Fruit fly (Drosophila melanogaster): Measurements from ENCODE around the gene CG14397.

The CG14397 gene

dm6 chr2L:21090958-21091357, at the start of gene CG14397:
TSS of gene CG14397 (plus strand) at chr2L:21091227.
- peak; percentile 65 for TF ChIP-seq Blimp-1 (GFP tag; optimal IDR thresholded peaks at IDR 0.05)
- TF ChIP-seq CG8119 (GFP tag; IDR thresholded peaks at IDR 0.05) = no peak

- TF ChIP-seq CG10631 (GFP tag; optimal IDR thresholded peaks at IDR 0.05) (peak; percentile 30), Met (GFP tag; optimal IDR thresholded peaks at IDR 0.05) (peak; percentile 11), CG6163 (GFP tag; IDR thresholded peaks at IDR 0.05) (0 out of 3 replicates have a peak, but pooled peaks have one; percentile 20), pdm3 (GFP tag; optimal IDR thresholded peaks at IDR 0.05) (peak; percentile 11), vri (GFP tag; optimal IDR thresholded peaks at IDR 0.05) (peak; percentile 4), acj6 (GFP tag; optimal IDR thresholded peaks at IDR 0.05) (peak; percentile 0), eg (GFP tag; IDR thresholded peaks at IDR 0.05) (0 out of 3 replicates have a peak, but pooled peaks have one; percentile 20), CG7368 (GFP tag; optimal IDR thresholded peaks at IDR 0.05) (no peak), CG1621 (tag; optimal IDR thresholded peaks at IDR 0.05) (no peak), fkh (GFP tag; optimal IDR thresholded peaks at IDR 0.05) (peak; percentile 40), ss (GFP tag; optimal IDR thresholded peaks at IDR 0.05) (peak in 1 of 2 experiments; percentile 19), Hr39 (GFP tag; optimal IDR thresholded peaks at IDR 0.05) (no peak), lz (GFP tag; optimal IDR thresholded peaks at IDR 0.05) (peak; percentile 15), CG32006 (GFP tag; optimal IDR thresholded peaks at IDR 0.05) (no peak), topi (GFP tag; optimal IDR thresholded peaks at IDR 0.05) (peak; percentile 10), CG3919 (GFP tag; optimal IDR thresholded peaks at IDR 0.05) (peak; percentile 23), svp (GFP tag) (peak; percentile 81), achi (GFP tag; optimal IDR thresholded peaks at IDR 0.05) (peak; percentile 11), Sox14 (GFP tag; optimal IDR thresholded peaks at IDR 0.05) (peak; percentile 31), Gug (GFP tag; IDR thresholded peaks at IDR 0.05) (no peak), cyc (GFP tag; optimal IDR thresholded peaks at IDR 0.05) (no peak), Eip78C (GFP tag) (peak; percentile 47)
Measured at dm6 chr2L:21051873-21052736, 38.9 kb upstream of the CG14397 start, which contains the start of gene CG42238. TSS of gene CG42238 (minus strand) at chr2L:21052164.

- TF ChIP-seq vri (GFP tag; optimal IDR thresholded peaks at IDR 0.05) = peak; percentile 63
- peak; percentile 24 for TF ChIP-seq fkh (GFP tag; optimal IDR thresholded peaks at IDR 0.05)
- TF ChIP-seq CG16779 (tag; optimal IDR thresholded peaks at IDR 0.05) = no peak
Measured at dm6 chr2L:21052783-21053463, 38.1 kb upstream of the CG14397 start, which contains the start of gene Itgbn. TSS of gene Itgbn (plus strand) at chr2L:21053033.

- TF ChIP-seq CG6854 (GFP tag; optimal IDR thresholded peaks at IDR 0.05) (no peak), net (GFP tag; optimal IDR thresholded peaks at IDR 0.05) (no peak), OdsH (GFP tag; optimal IDR thresholded peaks at IDR 0.05) (no peak), CG32006 (GFP tag; optimal IDR thresholded peaks at IDR 0.05) (no peak), vri (GFP tag; optimal IDR thresholded peaks at IDR 0.05) (peak; percentile 40)
Measured at dm6 chr2L:21053623-21054022, 37.4 kb upstream of the CG14397 start.

dm6 chr2L:21061591-21061990, 29.4 kb upstream of the CG14397 start:
- TF ChIP-seq Eip78C (GFP tag) (no peak), CG10669 (GFP tag; optimal IDR thresholded peaks at IDR 0.05) (no peak), CG11902 (GFP tag; optimal IDR thresholded peaks at IDR 0.05) (no peak), salr (GFP tag; optimal IDR thresholded peaks at IDR 0.05) (peak in 1 of 2 experiments; percentile 53), dsx (GFP tag; optimal IDR thresholded peaks at IDR 0.05; ENCODE audit: poor library complexity, severe bottlenecking) (peak; percentile 67), CG32006 (GFP tag; optimal IDR thresholded peaks at IDR 0.05) (no peak), Sox102F (GFP tag; optimal IDR thresholded peaks at IDR 0.05) (no peak), ss (GFP tag; optimal IDR thresholded peaks at IDR 0.05) (peak in 1 of 2 experiments; percentile 63), Blimp-1 (GFP tag; optimal IDR thresholded peaks at IDR 0.05) (no peak)
